Fruit fly (Drosophila melanogaster) whole organism, prepupa: ENCODE measurements around the gene hang.
A peak's percentile ranks its signal among the peaks of the same experiment; 100 is the strongest.

Experiments used
- Blimp-1 ChIP-seq: fragments of 200-800 bp; sonication (Bioruptor generic); optimal IDR thresholded peaks from 3 replicates; lab custom pipeline; 2017; ENCODE audit warnings: missing biosample characterization, missing genetic modification characterization, mild to moderate bottlenecking, moderate library complexity, missing genetic modification reagents
- CG10631 ChIP-seq: fragments of 200-800 bp; sonication (Bioruptor generic); optimal IDR thresholded peaks from 2 replicates; lab custom pipeline; 2016; ENCODE audit warnings: missing biosample characterization, missing genetic modification characterization
- CG11294 ChIP-seq: fragments of 200-800 bp; sonication (Bioruptor generic); IDR thresholded peaks from 2 replicates; pipeline ENCODE4 v1.3.6; 2022; ENCODE audit warnings: missing biosample characterization, missing genetic modification characterization
- CG11902 ChIP-seq: fragments of 200-800 bp; sonication (Bioruptor generic); optimal IDR thresholded peaks from 3 replicates; lab custom pipeline; 2016; ENCODE audit warnings: missing biosample characterization, missing genetic modification characterization
- CG15336 ChIP-seq: fragments of 200-800 bp; sonication (Bioruptor generic); IDR thresholded peaks from 2 replicates; pipeline ENCODE4 v1.3.6; 2022; ENCODE audit warnings: missing biosample characterization, missing genetic modification characterization
- CG1621 ChIP-seq: fragments of 200-800 bp; sonication (Bioruptor generic); optimal IDR thresholded peaks from 3 replicates; lab custom pipeline; 2018; ENCODE audit warnings: missing biosample characterization, mild to moderate bottlenecking, missing genetic modification characterization
- CG16779 ChIP-seq: fragments of 200-800 bp; sonication (Bioruptor generic); optimal IDR thresholded peaks from 3 replicates; lab custom pipeline; 2017; ENCODE audit warnings: missing biosample characterization, mild to moderate bottlenecking, missing genetic modification characterization
- CG3032 ChIP-seq: fragments of 200-800 bp; optimal IDR thresholded peaks from 2 replicates; lab custom pipeline; 2019; ENCODE audit warnings: missing biosample characterization, mild to moderate bottlenecking, missing genetic modification characterization, moderate library complexity
- CG31627 ChIP-seq: fragments of 200-800 bp; sonication (Bioruptor generic); optimal IDR thresholded peaks from 3 replicates; lab custom pipeline; 2016; ENCODE audit warnings: missing biosample characterization, missing genetic modification characterization
- CG32006 ChIP-seq: fragments of 200-800 bp; sonication (Bioruptor generic); optimal IDR thresholded peaks from 3 replicates; lab custom pipeline; 2017; ENCODE audit warnings: missing biosample characterization, mild to moderate bottlenecking, missing genetic modification characterization
- CG34406 ChIP-seq: fragments of 200-800 bp; sonication (Bioruptor generic); optimal IDR thresholded peaks from 3 replicates; lab custom pipeline; 2016; ENCODE audit warnings: missing biosample characterization, missing genetic modification characterization
- CG6276 ChIP-seq: fragments of 200-800 bp; sonication (Bioruptor generic); optimal IDR thresholded peaks from 2 replicates; lab custom pipeline; 2017; ENCODE audit warnings: missing biosample characterization, mild to moderate bottlenecking, missing genetic modification characterization
- CG6808 ChIP-seq: fragments of 200-800 bp; sonication (Bioruptor generic); optimal IDR thresholded peaks from 3 replicates; lab custom pipeline; 2017; ENCODE audit warnings: missing biosample characterization, missing genetic modification characterization, mild to moderate bottlenecking, moderate library complexity, missing genetic modification reagents
- CG7368 ChIP-seq: fragments of 200-800 bp; sonication (Bioruptor generic); optimal IDR thresholded peaks from 3 replicates; lab custom pipeline; 2016; ENCODE audit warnings: missing biosample characterization, missing genetic modification characterization
- CG8319 ChIP-seq: fragments of 200-800 bp; sonication (Bioruptor generic); optimal IDR thresholded peaks from 3 replicates; lab custom pipeline; 2016; ENCODE audit warnings: missing biosample characterization, missing genetic modification characterization
- CG9139 ChIP-seq: fragments of 200-800 bp; sonication (Bioruptor generic); optimal IDR thresholded peaks from 3 replicates; lab custom pipeline; 2017; ENCODE audit warnings: missing biosample characterization, mild to moderate bottlenecking, missing genetic modification characterization
- Eip75B ChIP-seq: fragments of 200-800 bp; sonication (Bioruptor generic); optimal IDR thresholded peaks from 3 replicates; lab custom pipeline; 2016; ENCODE audit warnings: missing biosample characterization, missing genetic modification characterization
- Eip78C ChIP-seq: fragments of 200-800 bp; sonication (Bioruptor generic); peaks from one replicate; lab custom pipeline; 2016; ENCODE audit warnings: missing biosample characterization, missing genetic modification characterization
- Eip93F ChIP-seq: fragments of 200-800 bp; sonication (Bioruptor generic); optimal IDR thresholded peaks from 2 replicates; lab custom pipeline; 2016; ENCODE audit warnings: missing biosample characterization, mild to moderate bottlenecking, missing genetic modification characterization
- Ets21C ChIP-seq: fragments of 200-800 bp; sonication (Bioruptor generic); optimal IDR thresholded peaks from 3 replicates; lab custom pipeline; 2016; ENCODE audit warnings: missing biosample characterization, missing genetic modification characterization
- Ets96B ChIP-seq: fragments of 200-800 bp; optimal IDR thresholded peaks from 2 replicates; lab custom pipeline; 2019; ENCODE audit warnings: missing biosample characterization, mild to moderate bottlenecking, missing genetic modification characterization, moderate library complexity
- Gug ChIP-seq: fragments of 200-800 bp; sonication (Bioruptor generic); IDR thresholded peaks from 2 replicates; pipeline ENCODE4 v1.3.6; 2022; ENCODE audit warnings: missing biosample characterization, missing genetic modification characterization
- Hr38 ChIP-seq: sonication (Bioruptor generic); optimal IDR thresholded peaks from 2 replicates; lab custom pipeline; 2016; ENCODE audit warnings: missing biosample characterization, missing genetic modification characterization
- Hr39 ChIP-seq: fragments of 200-800 bp; sonication (Bioruptor generic); optimal IDR thresholded peaks from 2 replicates; lab custom pipeline; 2016; ENCODE audit warnings: missing biosample characterization, missing genetic modification characterization
- Hr4 ChIP-seq: fragments of 200-800 bp; sonication (Bioruptor generic); optimal IDR thresholded peaks from 3 replicates; lab custom pipeline; 2016; ENCODE audit warnings: missing biosample characterization, missing genetic modification characterization
- Lpt ChIP-seq: fragments of 200-800 bp; sonication (Bioruptor generic); optimal IDR thresholded peaks from 3 replicates; lab custom pipeline; 2016; ENCODE audit warnings: missing biosample characterization, missing genetic modification characterization
- Met ChIP-seq: fragments of 200-800 bp; sonication (Bioruptor generic); optimal IDR thresholded peaks from 3 replicates; lab custom pipeline; 2016; ENCODE audit warnings: missing biosample characterization, missing genetic modification characterization
- OdsH ChIP-seq: fragments of 200-800 bp; sonication (Bioruptor generic); optimal IDR thresholded peaks from 3 replicates; lab custom pipeline; 2016; ENCODE audit warnings: missing biosample characterization, missing genetic modification characterization
- Smox ChIP-seq: fragments of 200-800 bp; sonication (Bioruptor generic); optimal IDR thresholded peaks from 3 replicates; lab custom pipeline; 2016; ENCODE audit warnings: missing biosample characterization, missing genetic modification characterization
- Sox102F ChIP-seq: fragments of 200-800 bp; sonication (Bioruptor generic); optimal IDR thresholded peaks from 2 replicates; lab custom pipeline; 2016; ENCODE audit warnings: missing biosample characterization, mild to moderate bottlenecking, missing genetic modification characterization
- cyc ChIP-seq: fragments of 200-800 bp; sonication (Bioruptor generic); optimal IDR thresholded peaks from 3 replicates; lab custom pipeline; 2016; ENCODE audit warnings: missing biosample characterization, missing genetic modification characterization
- dac ChIP-seq: fragments of 200-800 bp; sonication (Bioruptor generic); optimal IDR thresholded peaks from 2 replicates; lab custom pipeline; 2017; ENCODE audit warnings: missing biosample characterization, mild to moderate bottlenecking, missing genetic modification characterization
- dsx ChIP-seq: fragments of 200-800 bp; optimal IDR thresholded peaks from 3 replicates; lab custom pipeline; 2019; ENCODE audit warnings: missing biosample characterization, mild to moderate bottlenecking, missing genetic modification characterization, moderate library complexity; ENCODE audit not compliant: poor library complexity, severe bottlenecking
- eg ChIP-seq: fragments of 200-800 bp; sonication (Bioruptor generic); IDR thresholded peaks from 3 replicates; pipeline ENCODE4 v1.3.6; 2022; ENCODE audit warnings: missing biosample characterization, missing genetic modification characterization
- esn ChIP-seq: fragments of 200-800 bp; sonication (Bioruptor generic); optimal IDR thresholded peaks from 2 replicates; lab custom pipeline; 2016; ENCODE audit warnings: missing biosample characterization, mild to moderate bottlenecking, missing genetic modification characterization, moderate library complexity
- fd59A ChIP-seq: fragments of 200-800 bp; sonication (Bioruptor generic); optimal IDR thresholded peaks from 2 replicates; lab custom pipeline; 2017; ENCODE audit warnings: missing biosample characterization, mild to moderate bottlenecking, missing genetic modification characterization, missing genetic modification reagents
- fd85E ChIP-seq: fragments of 200-800 bp; sonication (Bioruptor generic); optimal IDR thresholded peaks from 3 replicates; lab custom pipeline; 2016; ENCODE audit warnings: missing biosample characterization, missing genetic modification characterization
- fkh ChIP-seq: fragments of 200-800 bp; sonication (Bioruptor generic); optimal IDR thresholded peaks from 3 replicates; lab custom pipeline; 2017; ENCODE audit warnings: missing biosample characterization, mild to moderate bottlenecking, missing genetic modification characterization, moderate library complexity
- net ChIP-seq: fragments of 200-800 bp; sonication (Bioruptor generic); optimal IDR thresholded peaks from 3 replicates; lab custom pipeline; 2016; ENCODE audit warnings: missing biosample characterization, missing genetic modification characterization
- salr ChIP-seq, 2 experiments: fragments of 200-800 bp; sonication (Bioruptor generic); optimal IDR thresholded peaks; 3 replicates each; lab custom pipeline; 2016 to 2018; ENCODE audit warnings: missing biosample characterization in 2 of 2, missing genetic modification characterization in 2 of 2, mild to moderate bottlenecking in 1 of 2
- ss ChIP-seq, 2 experiments: fragments of 200-800 bp; sonication (Bioruptor generic); optimal IDR thresholded peaks; 2 replicates in 1 of 2; 3 replicates in 1 of 2; lab custom pipeline; 2017 to 2018; ENCODE audit warnings: mild to moderate bottlenecking in 2 of 2, missing biosample characterization in 2 of 2, missing genetic modification characterization in 2 of 2, moderate library complexity in 1 of 2
- svp ChIP-seq: fragments of 200-800 bp; sonication (Bioruptor generic); peaks from one replicate; lab custom pipeline; 2016; ENCODE audit warnings: missing biosample characterization, missing genetic modification characterization
- topi ChIP-seq: fragments of 200-800 bp; sonication (Bioruptor generic); optimal IDR thresholded peaks from 3 replicates; lab custom pipeline; 2016; ENCODE audit warnings: missing biosample characterization, missing genetic modification characterization
- vri ChIP-seq: fragments of 200-800 bp; sonication (Bioruptor generic); optimal IDR thresholded peaks from 3 replicates; lab custom pipeline; 2016; ENCODE audit warnings: missing biosample characterization, mild to moderate bottlenecking, missing genetic modification characterization

Gene hang

DNA sequence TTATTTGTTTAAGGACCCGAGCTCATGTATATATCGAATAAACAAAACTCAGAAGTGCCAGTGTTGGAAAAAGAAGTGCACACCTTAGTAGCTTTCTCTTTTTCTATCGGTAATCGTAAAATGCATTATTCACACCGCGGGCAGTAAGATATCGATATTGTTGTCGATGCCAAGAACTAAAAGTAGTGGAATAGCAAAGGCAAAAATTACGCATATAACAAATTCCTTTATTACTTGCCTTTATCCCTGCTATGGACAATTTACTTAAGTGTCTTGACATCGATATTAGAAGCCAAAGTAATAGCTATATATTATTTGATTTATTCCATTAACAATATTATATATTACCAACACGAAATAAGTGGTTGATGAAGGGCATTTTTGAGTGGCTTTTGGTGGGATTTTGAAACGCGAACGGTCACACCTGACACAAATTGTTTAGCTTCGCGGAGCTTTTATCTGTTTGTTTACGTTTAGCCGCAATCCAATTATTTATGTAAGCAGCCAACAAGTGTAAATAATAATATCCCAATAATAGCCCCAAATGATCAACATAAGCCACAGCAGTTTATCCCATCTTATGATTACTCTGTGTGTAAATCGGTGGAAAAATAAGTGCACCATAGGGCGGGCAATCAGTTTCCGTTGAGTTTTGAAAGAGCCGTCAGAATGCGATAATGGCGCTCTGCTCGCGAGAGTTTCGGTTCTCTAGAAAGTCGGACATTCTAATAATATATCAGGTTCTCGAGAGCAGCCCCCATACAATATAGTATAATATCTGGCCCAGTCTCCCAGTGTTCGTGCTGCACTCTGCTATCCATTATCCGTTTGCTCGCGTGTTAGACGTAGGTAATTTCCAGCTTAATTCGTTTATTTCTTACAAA is 37.5 kb upstream of the hang start, which contains the start of the genes CG9992 and CG4239 (continued):
- peak; percentile 62 for TF ChIP-seq cyc
- TF ChIP-seq CG10631: peak; percentile 65
- TF ChIP-seq Ets21C (GFP tag; lab: Kevin White, UChicago): peak; percentile 56
- peak; percentile 52 for TF ChIP-seq Met (GFP tag; lab: Kevin White, UChicago)
- no peak for TF ChIP-seq CG16779 (tag; lab: Kevin White, UChicago)
- no peak for TF ChIP-seq Hr39 (GFP tag; lab: Kevin White, UChicago)
- peak; percentile 16; the same call in 1 of the 2 replicates for TF ChIP-seq CG15336
- no peak for TF ChIP-seq dsx (GFP tag; lab: Kevin White, UChicago)
- peak; percentile 19 for TF ChIP-seq fd59A
- TF ChIP-seq CG34406: no peak
- TF ChIP-seq CG1621 (tag; lab: Kevin White, UChicago): no peak
- peak; percentile 9 for TF ChIP-seq CG8319
- TF ChIP-seq CG32006 (GFP tag; lab: Kevin White, UChicago): no peak
- peak; percentile 49 for TF ChIP-seq Ets96B
- peak; percentile 75 for TF ChIP-seq CG31627
- no peak for TF ChIP-seq CG6276 (GFP tag; lab: Kevin White, UChicago)
- TF ChIP-seq Smox: no peak
- no peak for TF ChIP-seq CG7368 (GFP tag; lab: Kevin White, UChicago)
- no peak for TF ChIP-seq CG9139 (GFP tag; lab: Kevin White, UChicago)
- no peak for TF ChIP-seq vri (GFP tag; lab: Kevin White, UChicago)
- no peak for TF ChIP-seq salr (GFP tag; optimal IDR thresholded peaks at IDR 0.05; lab: Kevin White, UChicago)
- TF ChIP-seq eg (GFP tag; lab: Robert Waterston, UW): peak; percentile 68
- peak; percentile 76 for TF ChIP-seq fkh (GFP tag; lab: Kevin White, UChicago)
- no peak for TF ChIP-seq Sox102F
- peak; percentile 66 for TF ChIP-seq Eip78C (GFP tag; lab: Kevin White, UChicago)
- no peak for TF ChIP-seq ss (GFP tag; optimal IDR thresholded peaks at IDR 0.05; lab: Kevin White, UChicago)
- no peak for TF ChIP-seq svp
- TF ChIP-seq Hr4: peak; percentile 51
- TF ChIP-seq Lpt (GFP tag; lab: Kevin White, UChicago): peak; percentile 44
- TF ChIP-seq CG11902 (GFP tag; lab: Kevin White, UChicago): peak; percentile 60
- TF ChIP-seq net: no peak
- TF ChIP-seq dac: no peak
- peak; percentile 43 for TF ChIP-seq topi (GFP tag; lab: Kevin White, UChicago)
- peak; percentile 75 for TF ChIP-seq CG3032 (tag; lab: Kevin White, UChicago)
- peak; percentile 62 for TF ChIP-seq Blimp-1 (GFP tag; lab: Kevin White, UChicago)
- TF ChIP-seq OdsH (GFP tag; lab: Kevin White, UChicago): no peak
- no peak for TF ChIP-seq CG11294
- no peak for TF ChIP-seq Eip75B (GFP tag; lab: Kevin White, UChicago)
- peak; percentile 58 for TF ChIP-seq Gug (GFP tag; lab: Robert Waterston, UW)
- TF ChIP-seq esn (GFP tag; lab: Kevin White, UChicago): peak; percentile 51
- no peak for TF ChIP-seq CG6808 (GFP tag; lab: Kevin White, UChicago)
- no peak for TF ChIP-seq Hr38 (GFP tag; lab: Kevin White, UChicago)
- TF ChIP-seq Eip93F (GFP tag; lab: Kevin White, UChicago): peak; percentile 28
- no peak for TF ChIP-seq fd85E
